Fruit fly (Drosophila melanogaster) whole organism, prepupa: ENCODE results near the gene hid.

Source experiments
- Blimp-1 ChIP-seq: fragments of 200-800 bp; sonication (Bioruptor generic); optimal IDR thresholded peaks from 3 replicates; lab custom pipeline; 2017; ENCODE audit warnings: missing biosample characterization, missing genetic modification characterization, mild to moderate bottlenecking, moderate library complexity, missing genetic modification reagents
- CG10631 ChIP-seq: fragments of 200-800 bp; sonication (Bioruptor generic); optimal IDR thresholded peaks from 2 replicates; lab custom pipeline; 2016; ENCODE audit warnings: missing biosample characterization, missing genetic modification characterization
- CG11294 ChIP-seq: fragments of 200-800 bp; sonication (Bioruptor generic); IDR thresholded peaks from 2 replicates; pipeline ENCODE4 v1.3.6; 2022; ENCODE audit warnings: missing biosample characterization, missing genetic modification characterization
- CG11902 ChIP-seq: fragments of 200-800 bp; sonication (Bioruptor generic); optimal IDR thresholded peaks from 3 replicates; lab custom pipeline; 2016; ENCODE audit warnings: missing biosample characterization, missing genetic modification characterization
- CG1621 ChIP-seq: fragments of 200-800 bp; sonication (Bioruptor generic); optimal IDR thresholded peaks from 3 replicates; lab custom pipeline; 2018; ENCODE audit warnings: missing biosample characterization, mild to moderate bottlenecking, missing genetic modification characterization
- CG16779 ChIP-seq: fragments of 200-800 bp; sonication (Bioruptor generic); optimal IDR thresholded peaks from 3 replicates; lab custom pipeline; 2017; ENCODE audit warnings: missing biosample characterization, mild to moderate bottlenecking, missing genetic modification characterization
- CG3032 ChIP-seq: fragments of 200-800 bp; optimal IDR thresholded peaks from 2 replicates; lab custom pipeline; 2019; ENCODE audit warnings: missing biosample characterization, mild to moderate bottlenecking, missing genetic modification characterization, moderate library complexity
- CG31627 ChIP-seq: fragments of 200-800 bp; sonication (Bioruptor generic); optimal IDR thresholded peaks from 3 replicates; lab custom pipeline; 2016; ENCODE audit warnings: missing biosample characterization, missing genetic modification characterization
- CG32006 ChIP-seq: fragments of 200-800 bp; sonication (Bioruptor generic); optimal IDR thresholded peaks from 3 replicates; lab custom pipeline; 2017; ENCODE audit warnings: missing biosample characterization, mild to moderate bottlenecking, missing genetic modification characterization
- CG34406 ChIP-seq: fragments of 200-800 bp; sonication (Bioruptor generic); optimal IDR thresholded peaks from 3 replicates; lab custom pipeline; 2016; ENCODE audit warnings: missing biosample characterization, missing genetic modification characterization
- CG3919 ChIP-seq: fragments of 200-800 bp; sonication (Bioruptor generic); optimal IDR thresholded peaks from 3 replicates; lab custom pipeline; 2016; ENCODE audit warnings: missing biosample characterization, missing genetic modification characterization
- CG6792 ChIP-seq: fragments of 200-800 bp; sonication (Bioruptor generic); optimal IDR thresholded peaks from 3 replicates; lab custom pipeline; 2016; ENCODE audit warnings: missing biosample characterization, missing genetic modification characterization
- CG6808 ChIP-seq: fragments of 200-800 bp; sonication (Bioruptor generic); optimal IDR thresholded peaks from 3 replicates; lab custom pipeline; 2017; ENCODE audit warnings: missing biosample characterization, missing genetic modification characterization, mild to moderate bottlenecking, moderate library complexity, missing genetic modification reagents
- CG6854 ChIP-seq: fragments of 200-800 bp; sonication (Bioruptor generic); optimal IDR thresholded peaks from 2 replicates; lab custom pipeline; 2017; ENCODE audit warnings: missing biosample characterization, mild to moderate bottlenecking, missing genetic modification characterization
- CG7368 ChIP-seq: fragments of 200-800 bp; sonication (Bioruptor generic); optimal IDR thresholded peaks from 3 replicates; lab custom pipeline; 2016; ENCODE audit warnings: missing biosample characterization, missing genetic modification characterization
- CG8119 ChIP-seq: fragments of 200-800 bp; sonication (Bioruptor generic); IDR thresholded peaks from 3 replicates; pipeline ENCODE4 v1.3.6; 2022; ENCODE audit warnings: missing biosample characterization, missing genetic modification characterization
- CG8632 ChIP-seq: fragments of 200-800 bp; sonication (Bioruptor generic); optimal IDR thresholded peaks from 3 replicates; lab custom pipeline; 2016; ENCODE audit warnings: missing biosample characterization, missing genetic modification characterization
- CG9139 ChIP-seq: fragments of 200-800 bp; sonication (Bioruptor generic); optimal IDR thresholded peaks from 3 replicates; lab custom pipeline; 2017; ENCODE audit warnings: missing biosample characterization, mild to moderate bottlenecking, missing genetic modification characterization
- Eip78C ChIP-seq: fragments of 200-800 bp; sonication (Bioruptor generic); peaks from one replicate; lab custom pipeline; 2016; ENCODE audit warnings: missing biosample characterization, missing genetic modification characterization
- Eip93F ChIP-seq: fragments of 200-800 bp; sonication (Bioruptor generic); optimal IDR thresholded peaks from 2 replicates; lab custom pipeline; 2016; ENCODE audit warnings: missing biosample characterization, mild to moderate bottlenecking, missing genetic modification characterization
- Ets96B ChIP-seq: fragments of 200-800 bp; optimal IDR thresholded peaks from 2 replicates; lab custom pipeline; 2019; ENCODE audit warnings: missing biosample characterization, mild to moderate bottlenecking, missing genetic modification characterization, moderate library complexity
- Gug ChIP-seq: fragments of 200-800 bp; sonication (Bioruptor generic); IDR thresholded peaks from 2 replicates; pipeline ENCODE4 v1.3.6; 2022; ENCODE audit warnings: missing biosample characterization, missing genetic modification characterization
- Hr38 ChIP-seq: sonication (Bioruptor generic); optimal IDR thresholded peaks from 2 replicates; lab custom pipeline; 2016; ENCODE audit warnings: missing biosample characterization, missing genetic modification characterization
- Hr39 ChIP-seq: fragments of 200-800 bp; sonication (Bioruptor generic); optimal IDR thresholded peaks from 2 replicates; lab custom pipeline; 2016; ENCODE audit warnings: missing biosample characterization, missing genetic modification characterization
- Hr4 ChIP-seq: fragments of 200-800 bp; sonication (Bioruptor generic); optimal IDR thresholded peaks from 3 replicates; lab custom pipeline; 2016; ENCODE audit warnings: missing biosample characterization, missing genetic modification characterization
- Met ChIP-seq: fragments of 200-800 bp; sonication (Bioruptor generic); optimal IDR thresholded peaks from 3 replicates; lab custom pipeline; 2016; ENCODE audit warnings: missing biosample characterization, missing genetic modification characterization
- OdsH ChIP-seq: fragments of 200-800 bp; sonication (Bioruptor generic); optimal IDR thresholded peaks from 3 replicates; lab custom pipeline; 2016; ENCODE audit warnings: missing biosample characterization, missing genetic modification characterization
- Smox ChIP-seq: fragments of 200-800 bp; sonication (Bioruptor generic); optimal IDR thresholded peaks from 3 replicates; lab custom pipeline; 2016; ENCODE audit warnings: missing biosample characterization, missing genetic modification characterization
- Sox102F ChIP-seq: fragments of 200-800 bp; sonication (Bioruptor generic); optimal IDR thresholded peaks from 2 replicates; lab custom pipeline; 2016; ENCODE audit warnings: missing biosample characterization, mild to moderate bottlenecking, missing genetic modification characterization
- Sox15 ChIP-seq: fragments of 200-800 bp; sonication (Bioruptor generic); optimal IDR thresholded peaks from 3 replicates; lab custom pipeline; 2016; ENCODE audit warnings: missing biosample characterization, missing genetic modification characterization
- achi ChIP-seq: fragments of 200-800 bp; sonication (Bioruptor generic); optimal IDR thresholded peaks from 3 replicates; lab custom pipeline; 2016; ENCODE audit warnings: missing biosample characterization, missing genetic modification characterization
- acj6 ChIP-seq: fragments of 200-800 bp; sonication (Bioruptor generic); optimal IDR thresholded peaks from 3 replicates; lab custom pipeline; 2016; ENCODE audit warnings: missing biosample characterization, missing genetic modification characterization
- cyc ChIP-seq: fragments of 200-800 bp; sonication (Bioruptor generic); optimal IDR thresholded peaks from 3 replicates; lab custom pipeline; 2016; ENCODE audit warnings: missing biosample characterization, missing genetic modification characterization
- dac ChIP-seq: fragments of 200-800 bp; sonication (Bioruptor generic); optimal IDR thresholded peaks from 2 replicates; lab custom pipeline; 2017; ENCODE audit warnings: missing biosample characterization, mild to moderate bottlenecking, missing genetic modification characterization
- dsx ChIP-seq: fragments of 200-800 bp; optimal IDR thresholded peaks from 3 replicates; lab custom pipeline; 2019; ENCODE audit warnings: missing biosample characterization, mild to moderate bottlenecking, missing genetic modification characterization, moderate library complexity; ENCODE audit not compliant: poor library complexity, severe bottlenecking
- esn ChIP-seq: fragments of 200-800 bp; sonication (Bioruptor generic); optimal IDR thresholded peaks from 2 replicates; lab custom pipeline; 2016; ENCODE audit warnings: missing biosample characterization, mild to moderate bottlenecking, missing genetic modification characterization, moderate library complexity
- fd59A ChIP-seq: fragments of 200-800 bp; sonication (Bioruptor generic); optimal IDR thresholded peaks from 2 replicates; lab custom pipeline; 2017; ENCODE audit warnings: missing biosample characterization, mild to moderate bottlenecking, missing genetic modification characterization, missing genetic modification reagents
- lz ChIP-seq: fragments of 200-800 bp; sonication (Bioruptor generic); optimal IDR thresholded peaks from 3 replicates; lab custom pipeline; 2016; ENCODE audit warnings: missing biosample characterization, missing genetic modification characterization
- salr ChIP-seq, 2 experiments: fragments of 200-800 bp; sonication (Bioruptor generic); optimal IDR thresholded peaks; 3 replicates each; lab custom pipeline; 2016 to 2018; ENCODE audit warnings: missing biosample characterization in 2 of 2, missing genetic modification characterization in 2 of 2, mild to moderate bottlenecking in 1 of 2
- ss ChIP-seq, 2 experiments: fragments of 200-800 bp; sonication (Bioruptor generic); optimal IDR thresholded peaks; 2 replicates in 1 of 2; 3 replicates in 1 of 2; lab custom pipeline; 2017 to 2018; ENCODE audit warnings: mild to moderate bottlenecking in 2 of 2, missing biosample characterization in 2 of 2, missing genetic modification characterization in 2 of 2, moderate library complexity in 1 of 2
- svp ChIP-seq: fragments of 200-800 bp; sonication (Bioruptor generic); peaks from one replicate; lab custom pipeline; 2016; ENCODE audit warnings: missing biosample characterization, missing genetic modification characterization

Gene hid

dm6 chr3L:18225446-18226380 is 40.3 kb upstream of the hid start:
- TF ChIP-seq CG11902 (no peak), Eip93F (GFP tag; lab: Kevin White, UChicago) (no peak), Sox102F (GFP tag; lab: Kevin White, UChicago) (no peak), CG9139 (GFP tag; lab: Kevin White, UChicago) (no peak), esn (GFP tag; lab: Kevin White, UChicago) (peak; percentile 1), Ets96B (tag; lab: Kevin White, UChicago) (no peak), svp (GFP tag; lab: Kevin White, UChicago) (peak; percentile 49), acj6 (GFP tag; lab: Kevin White, UChicago) (no peak), CG8119 (GFP tag; lab: Robert Waterston, UW) (0 out of 3 replicates have a peak, but pooled peaks have one; percentile 15), Hr4 (GFP tag; lab: Kevin White, UChicago) (no peak), CG1621 (tag; lab: Kevin White, UChicago) (no peak), Smox (GFP tag; lab: Kevin White, UChicago) (no peak), Eip78C (peak; percentile 66), CG6792 (GFP tag; lab: Kevin White, UChicago) (no peak), CG31627 (peak; percentile 3), Hr39 (GFP tag; lab: Kevin White, UChicago) (peak; percentile 9), CG3032 (tag; lab: Kevin White, UChicago) (no peak), CG32006 (GFP tag; lab: Kevin White, UChicago) (peak; percentile 23), CG10631 (GFP tag; lab: Kevin White, UChicago) (no peak), OdsH (GFP tag; lab: Kevin White, UChicago) (no peak), Met (peak; percentile 23), Blimp-1 (GFP tag; lab: Kevin White, UChicago) (peak; percentile 70)

- peak; percentile 81 for TF ChIP-seq svp (GFP tag; lab: Kevin White, UChicago)
- TF ChIP-seq Ets96B (tag; lab: Kevin White, UChicago): peak; percentile 5
- peak; percentile 56 for TF ChIP-seq Eip78C
- TF ChIP-seq CG6808 (GFP tag; lab: Kevin White, UChicago): no peak
Observed at dm6 chr3L:18224612-18225409, 39.4 kb upstream of the hid start.

dm6 chr3L:18223437-18223836 is 38.0 kb upstream of the hid start:
- TF ChIP-seq ss (GFP tag; optimal IDR thresholded peaks at IDR 0.05; lab: Kevin White, UChicago) (peak; percentile 38 to 73), CG6808 (GFP tag; lab: Kevin White, UChicago) (peak; percentile 19), CG11294 (GFP tag; lab: Robert Waterston, UW) (peak; percentile 74), salr (GFP tag; optimal IDR thresholded peaks at IDR 0.05; lab: Kevin White, UChicago) (peak in 1 of 2 experiments; percentile 82), dac (GFP tag; lab: Kevin White, UChicago) (peak; percentile 68), Smox (GFP tag; lab: Kevin White, UChicago) (peak; percentile 50), Sox15 (GFP tag; lab: Kevin White, UChicago) (peak; percentile 17), achi (GFP tag; lab: Kevin White, UChicago) (peak; percentile 84), CG3032 (tag; lab: Kevin White, UChicago) (peak; percentile 64), CG32006 (GFP tag; lab: Kevin White, UChicago) (peak; percentile 91), CG7368 (GFP tag; lab: Kevin White, UChicago) (peak; percentile 56), Gug (GFP tag; lab: Robert Waterston, UW) (peak; percentile 89), Blimp-1 (GFP tag; lab: Kevin White, UChicago) (peak; percentile 3), Hr4 (GFP tag; lab: Kevin White, UChicago) (peak; percentile 79), Hr38 (no peak), CG6792 (GFP tag; lab: Kevin White, UChicago) (peak; percentile 67), fd59A (GFP tag; lab: Kevin White, UChicago) (peak; percentile 61), CG8632 (GFP tag; lab: Kevin White, UChicago) (peak; percentile 69), CG6854 (GFP tag; lab: Kevin White, UChicago) (no peak), Ets96B (tag; lab: Kevin White, UChicago) (peak; percentile 67), acj6 (GFP tag; lab: Kevin White, UChicago) (peak; percentile 73), dsx (GFP tag; lab: Kevin White, UChicago) (peak; percentile 73), Eip78C (peak; percentile 95), CG34406 (peak; percentile 74), CG16779 (tag; lab: Kevin White, UChicago) (peak; percentile 40), CG3919 (peak; percentile 72), Met (peak; percentile 59), cyc (GFP tag; lab: Kevin White, UChicago) (peak; percentile 18), Sox102F (GFP tag; lab: Kevin White, UChicago) (peak; percentile 39), lz (peak; percentile 37), OdsH (GFP tag; lab: Kevin White, UChicago) (peak; percentile 84), Eip93F (GFP tag; lab: Kevin White, UChicago) (no peak)
